Fruit fly (Drosophila melanogaster) whole organism, pupa: ENCODE data around the gene Shawl.
A peak's percentile ranks its signal among the peaks of the same experiment; 100 is the strongest.

Experiments
- CG10348 ChIP-seq: fragments of 200-800 bp; sonication (Bioruptor generic); IDR thresholded peaks from 2 replicates; pipeline ENCODE4 v1.3.6; 2022; ENCODE audit warnings: missing biosample characterization, missing genetic modification characterization
- CG12605 ChIP-seq: fragments of 200-800 bp; sonication (Bioruptor generic); IDR thresholded peaks from 2 replicates; pipeline ENCODE4 v1.3.6; 2022; ENCODE audit warnings: missing biosample characterization, missing genetic modification characterization
- CG13204 ChIP-seq: fragments of 200-800 bp; sonication (Bioruptor generic); optimal IDR thresholded peaks from 2 replicates; lab custom pipeline; 2018; ENCODE audit warnings: missing biosample characterization, mild to moderate bottlenecking, missing genetic modification characterization, moderate library complexity
- CG14655 ChIP-seq: fragments of 200-800 bp; sonication (Bioruptor generic); optimal IDR thresholded peaks from 3 replicates; lab custom pipeline; 2017; ENCODE audit warnings: mild to moderate bottlenecking, missing biosample characterization, missing genetic modification reagents, missing genetic modification characterization
- CG15710 ChIP-seq: fragments of 200-800 bp; sonication (Bioruptor generic); optimal IDR thresholded peaks from 2 replicates; lab custom pipeline; 2018; ENCODE audit warnings: missing biosample characterization, mild to moderate bottlenecking, missing genetic modification characterization, moderate library complexity
- CG17806 ChIP-seq: fragments of 200-800 bp; sonication (Bioruptor generic); optimal IDR thresholded peaks from 2 replicates; lab custom pipeline; 2018; ENCODE audit warnings: missing biosample characterization, mild to moderate bottlenecking, missing genetic modification characterization, moderate library complexity
- CG32121 ChIP-seq: fragments of 200-800 bp; sonication (Bioruptor generic); IDR thresholded peaks from 2 replicates; pipeline ENCODE4 v1.3.6; 2022; ENCODE audit warnings: missing biosample characterization, missing genetic modification characterization
- CG34367 ChIP-seq: fragments of 200-800 bp; sonication (Bioruptor generic); optimal IDR thresholded peaks from 2 replicates; lab custom pipeline; 2018; ENCODE audit warnings: missing biosample characterization, mild to moderate bottlenecking, missing genetic modification characterization
- CG4496 ChIP-seq: fragments of 200-800 bp; sonication (Bioruptor generic); IDR thresholded peaks from 3 replicates; pipeline ENCODE4 v1.3.6; 2022; ENCODE audit warnings: missing biosample characterization, missing genetic modification characterization
- CG8159 ChIP-seq: fragments of 200-800 bp; sonication (Bioruptor generic); optimal IDR thresholded peaks from 3 replicates; lab custom pipeline; 2018; ENCODE audit warnings: missing biosample characterization, mild to moderate bottlenecking, missing genetic modification characterization, moderate library complexity
- CG8301 ChIP-seq: fragments of 200-800 bp; sonication (Bioruptor generic); optimal IDR thresholded peaks from 2 replicates; lab custom pipeline; 2018; ENCODE audit warnings: missing biosample characterization, mild to moderate bottlenecking, missing genetic modification characterization
- CG9948 ChIP-seq: fragments of 200-800 bp; sonication (Bioruptor generic); optimal IDR thresholded peaks from 2 replicates; lab custom pipeline; 2018; ENCODE audit warnings: missing biosample characterization, mild to moderate bottlenecking, missing genetic modification characterization, moderate library complexity
- D1 ChIP-seq: fragments of 200-800 bp; sonication (Bioruptor generic); optimal IDR thresholded peaks from 2 replicates; lab custom pipeline; 2018; ENCODE audit warnings: missing biosample characterization, mild to moderate bottlenecking, missing genetic modification characterization, moderate library complexity
- EcR ChIP-seq: fragments of 200-800 bp; sonication (Bioruptor generic); optimal IDR thresholded peaks from 3 replicates; lab custom pipeline; 2019; ENCODE audit warnings: missing biosample characterization, missing genetic modification characterization, mild to moderate bottlenecking, moderate library complexity, missing genetic modification reagents
- Ets98B ChIP-seq: fragments of 200-800 bp; sonication (Bioruptor generic); IDR thresholded peaks from 2 replicates; pipeline ENCODE4 v1.3.6; 2022; ENCODE audit warnings: missing biosample characterization, missing genetic modification characterization
- Pif1A ChIP-seq: fragments of 200-800 bp; sonication (Bioruptor generic); optimal IDR thresholded peaks from 3 replicates; lab custom pipeline; 2016; ENCODE audit warnings: missing biosample characterization, missing genetic modification characterization
- Pif1B ChIP-seq: fragments of 200-800 bp; sonication (Bioruptor generic); optimal IDR thresholded peaks from 3 replicates; lab custom pipeline; 2016; ENCODE audit warnings: missing biosample characterization, missing genetic modification characterization
- Snoo ChIP-seq: fragments of 200-800 bp; sonication (Bioruptor generic); optimal IDR thresholded peaks from 3 replicates; lab custom pipeline; 2017; ENCODE audit warnings: missing biosample characterization, mild to moderate bottlenecking, missing genetic modification characterization, inconsistent platforms
- fd96Ca ChIP-seq: fragments of 200-800 bp; sonication (Bioruptor generic); IDR thresholded peaks from 3 replicates; pipeline ENCODE4 v1.3.6; 2022; ENCODE audit warnings: missing biosample characterization, missing genetic modification characterization
- gl ChIP-seq: fragments of 200-800 bp; sonication (Bioruptor generic); optimal IDR thresholded peaks from 2 replicates; lab custom pipeline; 2018; ENCODE audit warnings: missing biosample characterization, mild to moderate bottlenecking, missing genetic modification characterization
- rn ChIP-seq: fragments of 200-800 bp; sonication (Bioruptor generic); IDR thresholded peaks from 2 replicates; pipeline ENCODE4 v1.3.6; 2022; ENCODE audit warnings: missing biosample characterization, missing genetic modification characterization

Gene Shawl

DNA sequence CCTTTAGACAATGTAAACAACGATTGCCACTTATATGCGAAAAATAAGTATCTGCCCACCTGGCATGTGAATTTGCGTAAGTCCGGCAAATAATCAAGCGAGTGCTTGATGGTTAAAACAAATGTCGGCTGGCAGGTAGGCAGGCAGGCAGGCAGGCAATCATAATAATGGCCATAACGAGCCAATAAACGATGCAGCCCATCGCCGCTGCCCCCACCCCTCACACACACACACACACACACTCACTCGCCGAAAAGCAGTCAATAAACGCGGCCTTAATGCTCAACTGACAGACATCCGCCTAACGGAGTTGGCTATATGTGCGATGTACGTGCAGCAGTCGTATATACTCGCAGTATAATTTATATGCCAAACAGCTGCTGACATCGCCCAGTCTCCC is 6.4 kb upstream of the Shawl start:
- no peak for TF ChIP-seq Pif1B
- TF ChIP-seq rn = no peak
- TF ChIP-seq D1 (tag; lab: Kevin White, UChicago) = no peak
- no peak for TF ChIP-seq EcR (GFP tag; lab: Kevin White, UChicago)
- no peak for TF ChIP-seq CG32121
- no peak for TF ChIP-seq CG9948 (tag; lab: Kevin White, UChicago)
- no peak for TF ChIP-seq Pif1A (GFP tag; lab: Kevin White, UChicago)
- no peak for TF ChIP-seq CG8159 (tag; lab: Kevin White, UChicago)

DNA sequence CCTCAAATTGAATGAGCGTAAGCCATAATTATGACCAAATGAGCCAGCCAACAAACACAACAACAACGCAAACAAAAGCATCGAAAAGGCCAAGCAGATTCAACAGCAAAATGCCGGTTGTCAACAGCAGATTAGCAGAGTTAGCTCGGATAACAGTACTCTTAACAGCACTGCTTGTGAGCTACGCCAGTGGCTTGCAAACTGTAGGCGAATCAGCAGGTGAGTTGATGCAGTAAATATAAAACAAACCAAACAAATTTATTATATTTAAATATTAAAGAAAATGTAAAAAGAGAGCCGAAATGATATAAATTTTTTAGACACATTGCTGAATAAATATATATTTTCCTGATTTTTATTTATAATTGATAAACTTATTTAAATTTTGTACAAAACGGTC is 5.7 kb upstream of the Shawl start:
- no peak for TF ChIP-seq D1 (tag; lab: Kevin White, UChicago)
- TF ChIP-seq gl = no peak

DNA sequence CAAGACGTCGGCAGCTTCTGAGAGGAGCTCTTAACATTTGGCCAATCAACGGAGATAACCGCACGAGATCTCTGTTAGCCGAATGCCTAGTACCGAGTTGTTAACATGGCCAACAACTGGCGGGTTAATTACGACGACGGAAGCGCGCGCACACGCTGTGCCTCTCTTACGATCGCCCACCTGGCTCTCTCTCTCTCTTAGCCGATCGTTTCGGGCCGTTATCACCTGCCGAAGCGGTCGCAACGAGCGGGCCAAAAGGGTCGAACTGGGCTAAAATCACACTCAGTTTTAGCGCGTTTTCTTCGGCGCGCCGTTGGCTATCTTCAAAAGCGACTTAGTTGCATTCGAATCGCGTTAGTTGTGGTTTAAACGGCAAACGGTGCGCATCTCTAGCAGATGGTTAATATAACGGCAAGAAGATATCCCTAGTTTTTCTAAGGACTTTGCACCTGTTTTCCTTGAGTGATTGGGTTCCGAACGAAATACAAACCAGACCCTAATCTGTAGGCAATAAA is 1.3 kb upstream of the Shawl start, which contains the start of gene Mco1:
Mco1 (plus strand) TSS at position 345 of the 515 bp plus-strand sequence.
- TF ChIP-seq CG10348 (no peak), CG4496 (peak; percentile 44; the same call in 1 of the 3 replicates), CG34367 (tag; lab: Kevin White, UChicago) (no peak), CG13204 (peak; percentile 49)

DNA sequence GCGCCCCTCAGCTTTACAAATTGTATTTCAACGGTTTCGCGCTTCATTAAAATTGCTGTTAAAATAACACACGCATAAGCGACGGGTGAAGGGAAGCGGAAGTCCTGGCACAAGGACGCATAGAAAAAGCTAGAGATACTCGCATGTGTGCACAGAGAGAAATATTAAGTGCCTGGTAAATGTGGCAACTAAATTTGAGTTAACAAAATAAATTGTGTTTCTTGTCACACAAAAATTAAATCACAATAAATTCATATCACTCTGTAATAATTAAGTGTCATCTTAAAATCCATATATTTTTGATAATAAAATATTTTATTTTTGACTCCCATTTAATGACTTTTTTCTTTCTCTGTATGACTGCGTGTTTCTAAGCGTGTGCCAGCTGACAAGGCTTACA is 14.8 kb downstream of the Shawl start:
- peak; percentile 30 for TF ChIP-seq CG8159 (tag; lab: Kevin White, UChicago)
- no peak for TF ChIP-seq CG14655 (GFP tag; lab: Kevin White, UChicago)
- TF ChIP-seq CG12605 (GFP tag; lab: Robert Waterston, UW) = no peak

DNA sequence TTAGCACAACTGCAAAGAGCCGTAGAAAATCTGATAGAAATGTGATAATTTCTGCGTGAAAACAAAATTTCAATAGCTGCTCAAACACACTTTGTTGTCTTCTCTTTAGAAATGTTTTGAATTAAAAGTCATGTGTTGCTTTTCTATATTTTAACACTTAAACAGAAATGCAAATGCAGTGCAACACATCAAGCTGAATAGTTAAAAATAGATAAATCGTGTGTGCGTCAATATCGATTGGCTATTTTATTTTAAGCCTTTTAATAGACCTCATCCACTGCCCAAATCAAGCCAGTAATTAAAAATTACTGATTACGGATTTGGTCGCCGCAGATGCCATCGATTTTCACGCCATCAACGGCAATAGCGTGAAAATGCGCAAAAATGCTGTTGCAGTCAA is 17.1 kb downstream of the Shawl start, which contains the start of gene CG4438:
CG4438 (minus strand) TSS at position 101 of the 400 bp plus-strand sequence.
- no peak for TF ChIP-seq CG10348
- TF ChIP-seq Snoo = no peak
- TF ChIP-seq EcR (GFP tag; lab: Kevin White, UChicago) = no peak
- TF ChIP-seq CG13204 = no peak
- TF ChIP-seq Pif1A (GFP tag; lab: Kevin White, UChicago) = no peak
- TF ChIP-seq CG34367 (tag; lab: Kevin White, UChicago) = no peak
- no peak for TF ChIP-seq CG8301
- TF ChIP-seq CG17806 (tag; lab: Kevin White, UChicago) = no peak

DNA sequence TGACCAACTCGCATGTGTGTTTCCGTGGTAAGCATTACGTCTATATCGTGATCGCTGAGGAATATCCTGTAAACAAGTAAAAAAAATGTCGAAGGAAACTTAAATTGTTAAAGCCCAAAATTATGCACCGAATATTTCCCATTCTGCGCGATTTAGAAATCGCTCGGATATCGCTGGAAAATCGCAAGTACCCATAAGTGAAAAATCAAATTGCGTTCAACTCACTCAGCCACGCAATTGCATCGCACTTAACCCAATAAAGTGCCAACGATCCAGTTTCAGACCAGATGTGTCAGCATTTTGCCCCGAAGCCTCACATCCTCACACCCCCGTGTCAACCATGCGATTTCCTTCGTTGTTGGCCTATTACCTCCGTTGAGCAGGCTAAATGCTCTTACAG is 18.6 kb downstream of the Shawl start:
- TF ChIP-seq CG32121 (no peak), CG4496 (no peak), CG8301 (no peak), CG17806 (tag; lab: Kevin White, UChicago) (no peak), fd96Ca (GFP tag; lab: Robert Waterston, UW) (no peak), CG34367 (tag; lab: Kevin White, UChicago) (no peak), rn (no peak), CG14655 (GFP tag; lab: Kevin White, UChicago) (no peak), CG15710 (tag; lab: Kevin White, UChicago) (no peak), CG9948 (tag; lab: Kevin White, UChicago) (no peak), CG10348 (no peak)

DNA sequence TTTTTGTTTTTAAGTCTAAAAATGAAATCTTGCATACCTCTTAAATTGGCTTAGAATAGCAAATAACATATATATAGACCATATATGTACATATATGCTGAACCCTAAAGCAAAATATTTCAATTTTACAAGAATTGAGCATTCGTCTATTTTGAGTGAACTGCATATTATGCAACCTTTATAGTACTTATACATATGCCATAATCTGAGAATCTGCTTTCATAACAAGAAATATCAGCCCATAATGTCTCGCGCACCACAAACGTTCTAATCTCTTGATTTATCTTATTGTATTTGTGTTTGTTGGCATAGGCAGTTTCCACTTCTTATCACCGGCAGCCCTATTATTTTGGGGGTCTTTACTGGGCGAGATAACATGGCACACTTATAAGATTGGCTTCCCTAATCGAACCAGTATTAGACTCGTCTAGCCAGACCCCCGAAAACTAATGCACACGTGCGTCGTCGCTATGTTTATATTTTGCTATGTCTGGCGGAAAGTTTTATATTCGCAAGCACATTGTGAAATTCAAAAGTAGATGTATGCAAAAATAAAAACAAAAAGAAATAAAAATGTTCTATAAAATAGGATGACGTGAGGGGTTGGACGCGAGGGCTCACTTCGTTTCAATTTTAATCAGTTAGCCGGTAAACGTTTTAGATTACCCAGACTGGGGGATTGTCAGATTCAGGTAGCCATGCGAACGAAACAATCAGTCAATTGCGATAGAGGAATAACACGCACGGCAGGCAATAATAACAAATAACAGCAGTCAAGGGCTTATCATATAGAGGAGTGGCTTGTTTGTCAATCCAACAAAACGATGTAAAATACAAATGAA is 25.8 kb downstream of the Shawl start:
- no peak for TF ChIP-seq CG10348

DNA sequence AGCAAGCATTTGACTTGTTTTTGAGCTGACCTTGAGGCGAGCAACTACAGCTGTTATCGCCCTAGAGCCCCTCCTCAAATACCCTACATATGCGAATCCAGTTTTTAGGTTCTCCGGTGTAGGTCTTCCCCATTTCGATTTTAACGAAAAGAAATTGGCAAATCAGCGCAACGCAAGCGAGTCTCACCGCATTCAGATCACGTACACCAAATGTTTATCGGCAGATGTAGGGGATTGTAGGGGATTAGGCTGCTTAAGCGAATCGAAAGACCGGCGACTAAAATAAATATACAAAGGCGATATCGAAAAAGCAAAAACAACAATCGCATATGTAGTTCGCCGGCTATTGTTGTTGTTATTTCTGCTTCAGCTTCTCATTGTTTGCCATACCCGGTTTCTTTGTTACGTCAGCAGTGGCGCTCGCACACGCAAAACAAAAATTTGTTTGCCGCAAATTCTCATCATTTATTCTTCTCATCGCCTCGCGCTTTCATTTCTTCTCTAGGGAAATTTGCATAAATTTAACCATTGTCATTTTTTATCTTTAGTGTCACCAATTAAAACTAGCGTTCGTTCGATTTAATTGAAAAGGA is 26.8 kb downstream of the Shawl start:
- peak; percentile 80 for TF ChIP-seq CG12605 (GFP tag; lab: Robert Waterston, UW)
- peak; percentile 92 for TF ChIP-seq CG15710 (tag; lab: Kevin White, UChicago)
- peak; percentile 84 for TF ChIP-seq CG13204
- TF ChIP-seq CG10348 = peak; percentile 76
- TF ChIP-seq Snoo = peak; percentile 89
- peak; percentile 94 for TF ChIP-seq CG8159 (tag; lab: Kevin White, UChicago)
- peak; percentile 83 for TF ChIP-seq CG32121
- peak; percentile 93 for TF ChIP-seq CG4496
- peak; percentile 77 for TF ChIP-seq D1 (tag; lab: Kevin White, UChicago)
- TF ChIP-seq CG34367 (tag; lab: Kevin White, UChicago) = peak; percentile 92
- TF ChIP-seq CG8301 = peak; percentile 85
- peak; percentile 96 for TF ChIP-seq fd96Ca (GFP tag; lab: Robert Waterston, UW)
- TF ChIP-seq CG9948 (tag; lab: Kevin White, UChicago) = peak; percentile 94
- peak; percentile 93 for TF ChIP-seq CG17806 (tag; lab: Kevin White, UChicago)
- peak; percentile 93 for TF ChIP-seq Pif1B
- TF ChIP-seq EcR (GFP tag; lab: Kevin White, UChicago) = peak; percentile 77
- peak; percentile 49; the same call in 1 of the 2 replicates for TF ChIP-seq rn
- TF ChIP-seq gl = peak; percentile 91
- peak; percentile 89 for TF ChIP-seq CG14655 (GFP tag; lab: Kevin White, UChicago)
- peak; percentile 91 for TF ChIP-seq Pif1A (GFP tag; lab: Kevin White, UChicago)
- TF ChIP-seq Ets98B = peak; percentile 91
